Worm (Caenorhabditis elegans): Measurements from ENCODE around the gene srh-61.

Gene srh-61

ce11 chrII:12518008-12518407 is 1.8 kb upstream of the srh-61 start:
- TF ChIP-seq daf-19 (GFP tag; conservative IDR thresholded peaks at IDR 0.05) (no peak), daf-16 (GFP tag; optimal IDR thresholded peaks at IDR 0.05) (no peak), daf-16 (tag; optimal IDR thresholded peaks at IDR 0.05) (peak; percentile 45), mdt-29 (GFP tag; IDR thresholded peaks at IDR 0.05) (0 out of 2 replicates have a peak, but pooled peaks have one; percentile 9), hlh-11 (tag; optimal IDR thresholded peaks at IDR 0.05) (peak; percentile 22), nhr-28 (tag; optimal IDR thresholded peaks at IDR 0.05) (peak; percentile 4), dmd-6 (GFP tag; IDR thresholded peaks at IDR 0.05) (peak; percentile 23; the same call in 1 of the 2 replicates), egl-43 (GFP tag; IDR thresholded peaks at IDR 0.05) (no peak), dve-1 (tag; optimal IDR thresholded peaks at IDR 0.05; ENCODE audit: insufficient read depth) (peak; percentile 72), duxl-1 (tag; optimal IDR thresholded peaks at IDR 0.05; ENCODE audit: poor library complexity) (no peak), unc-62 (GFP tag; optimal IDR thresholded peaks at IDR 0.05 in 1 of 2) (peak in 1 of 2 experiments; percentile 47), unc-62 (tag; optimal IDR thresholded peaks at IDR 0.05) (no peak), tag-97 (GFP tag; IDR thresholded peaks at IDR 0.05) (no peak), php-3 (GFP tag; IDR thresholded peaks at IDR 0.05) (peak; percentile 38; the same call in 1 of the 2 replicates), lin-38 (GFP tag; IDR thresholded peaks at IDR 0.05) (no peak)

DNA sequence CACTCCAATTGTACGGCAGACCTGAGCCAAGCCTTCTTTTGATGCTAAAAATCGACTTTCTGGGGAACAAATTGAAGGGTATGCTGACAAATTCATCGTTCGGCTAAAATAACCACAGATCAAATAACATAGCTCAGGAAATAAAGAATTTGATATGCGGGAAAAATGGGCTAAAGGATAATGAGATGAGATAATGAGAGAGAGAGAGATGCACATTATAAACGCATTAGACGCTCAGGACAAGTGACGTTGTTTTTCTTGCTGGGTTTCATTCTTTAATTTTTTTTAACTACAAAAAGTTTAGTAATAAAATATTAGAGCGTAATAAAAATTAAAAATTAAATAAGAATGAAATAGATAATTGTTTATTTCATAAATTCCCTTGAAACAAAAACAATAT is 1.6 kb downstream of the srh-61 start, which contains the start of gene srh-69:
Gene srh-69, minus strand, starts transcription at position 101 of the 400 bp plus-strand sequence.
- TF ChIP-seq ceh-28 (tag; optimal IDR thresholded peaks at IDR 0.05), result no peak
- no peak for TF ChIP-seq egl-43 (GFP tag; IDR thresholded peaks at IDR 0.05)
- TF ChIP-seq hif-1 (tag; optimal IDR thresholded peaks at IDR 0.05), result no peak
- TF ChIP-seq arid-1 (GFP tag; conservative IDR thresholded peaks at IDR 0.05), result no peak
- no peak for TF ChIP-seq D1046.2 (GFP tag; IDR thresholded peaks at IDR 0.05)
- no peak for TF ChIP-seq hlh-30 (tag; optimal IDR thresholded peaks at IDR 0.05; ENCODE audit: insufficient read depth)
- no peak for TF ChIP-seq Y5F2A.4 (GFP tag; optimal IDR thresholded peaks at IDR 0.05)
- no peak for TF ChIP-seq ceh-20 (GFP tag; IDR thresholded peaks at IDR 0.05)
- TF ChIP-seq snpc-1.2 (GFP tag; IDR thresholded peaks at IDR 0.05), result no peak
- TF ChIP-seq lin-29 (GFP tag; IDR thresholded peaks at IDR 0.05), result no peak
- no peak for TF ChIP-seq nhr-41 (GFP tag; IDR thresholded peaks at IDR 0.05)
- TF ChIP-seq hmg-1.1 (GFP tag; IDR thresholded peaks at IDR 0.05), result no peak
- no peak for TF ChIP-seq ces-1 (GFP tag; optimal IDR thresholded peaks at IDR 0.05)
- no peak for TF ChIP-seq ceh-62 (tag; optimal IDR thresholded peaks at IDR 0.05)
- TF ChIP-seq Y75B8A.6 (GFP tag; IDR thresholded peaks at IDR 0.05), result no peak
- no peak for TF ChIP-seq ama-1 (optimal IDR thresholded peaks at IDR 0.05)
- TF ChIP-seq fkh-10 (GFP tag; optimal IDR thresholded peaks at IDR 0.05), result no peak

DNA sequence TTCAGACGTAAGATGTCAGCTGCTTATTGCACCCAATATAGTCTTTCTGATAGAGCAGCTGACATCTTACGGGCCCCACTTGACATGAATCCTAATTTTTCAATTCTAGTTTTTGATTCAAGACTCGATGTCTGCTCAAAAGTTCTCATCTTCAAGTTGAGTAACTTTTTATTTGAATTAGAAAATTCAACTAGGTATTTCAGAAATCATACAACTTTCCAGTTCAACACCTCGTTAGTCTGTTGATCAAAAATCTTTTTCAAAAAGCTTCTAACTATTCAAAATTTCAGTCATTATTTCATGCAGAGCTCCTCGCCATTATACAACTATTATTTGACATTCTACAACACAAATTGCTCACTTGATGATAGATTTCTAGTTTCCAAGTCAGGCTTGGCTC is 4.3 kb downstream of the srh-61 start, which contains the start of gene srh-73:
Gene srh-73, plus strand, starts transcription at position 301 of the 400 bp plus-strand sequence.
- TF ChIP-seq spr-1 (tag; optimal IDR thresholded peaks at IDR 0.05) (no peak), dmd-6 (GFP tag; IDR thresholded peaks at IDR 0.05) (no peak), D1046.2 (GFP tag; IDR thresholded peaks at IDR 0.05) (no peak), madf-5 (GFP tag; IDR thresholded peaks at IDR 0.05) (no peak), hlh-11 (tag; optimal IDR thresholded peaks at IDR 0.05) (no peak), ceh-44 (GFP tag; IDR thresholded peaks at IDR 0.05) (no peak), zip-11 (GFP tag; IDR thresholded peaks at IDR 0.05) (no peak)

ce11 chrII:12508650-12509049 is 7.6 kb downstream of the srh-61 start, which contains the start of gene srh-67:
TSS of gene srh-67 (plus strand) at chrII:12508950.
- TF ChIP-seq hif-1 (tag; optimal IDR thresholded peaks at IDR 0.05), result no peak
- no peak for TF ChIP-seq pqm-1 (tag; optimal IDR thresholded peaks at IDR 0.05)
- TF ChIP-seq daf-16 (GFP tag; optimal IDR thresholded peaks at IDR 0.05), result no peak
- TF ChIP-seq daf-16 (tag; optimal IDR thresholded peaks at IDR 0.05), result no peak
- TF ChIP-seq duxl-1 (tag; optimal IDR thresholded peaks at IDR 0.05; ENCODE audit: poor library complexity), result no peak
- TF ChIP-seq nhr-11 (tag; optimal IDR thresholded peaks at IDR 0.05), result no peak
- no peak for TF ChIP-seq Y48G9A.11 (GFP tag; IDR thresholded peaks at IDR 0.05)
- TF ChIP-seq D1046.2 (GFP tag; IDR thresholded peaks at IDR 0.05), result no peak
- TF ChIP-seq Y5F2A.4 (GFP tag; optimal IDR thresholded peaks at IDR 0.05), result no peak
- no peak for TF ChIP-seq F49E8.2 (tag; optimal IDR thresholded peaks at IDR 0.05; ENCODE audit: borderline replicate concordance)
- no peak for TF ChIP-seq R02D3.7 (tag; optimal IDR thresholded peaks at IDR 0.05)
- TF ChIP-seq fos-1 (tag; optimal IDR thresholded peaks at IDR 0.05), result no peak
- TF ChIP-seq nhr-6 (tag; optimal IDR thresholded peaks at IDR 0.05), result no peak
- TF ChIP-seq php-3 (GFP tag; IDR thresholded peaks at IDR 0.05), result no peak
- TF ChIP-seq nhr-77 (tag; optimal IDR thresholded peaks at IDR 0.05), result no peak
- no peak for TF ChIP-seq hlh-11 (tag; optimal IDR thresholded peaks at IDR 0.05)

Measured in whole organism, L4 larva.